Worm (Caenorhabditis elegans) whole organism, L1 larva: ENCODE data around the gene Y4C6B.3.
A peak's percentile ranks its signal among the peaks of the same experiment; 100 is the strongest.

ENCODE experiments used
- C04F5.9 ChIP-seq: sonication (generic microtip); optimal IDR thresholded peaks from 2 replicates; lab custom pipeline; 2016; ENCODE audit warnings: missing genetic modification characterization, missing compliant biosample characterization
- C34B4.2 ChIP-seq: sonication (generic microtip); optimal IDR thresholded peaks from 2 replicates; lab custom pipeline; 2017; ENCODE audit warnings: mild to moderate bottlenecking, missing genetic modification characterization, missing compliant biosample characterization
- ces-1 ChIP-seq: fragments of 150-350 bp; optimal IDR thresholded peaks from 2 replicates; lab custom pipeline; 2014; ENCODE audit warnings: missing biosample characterization, missing genetic modification reagents, missing genetic modification characterization
- dsc-1 ChIP-seq: sonication (generic microtip); optimal IDR thresholded peaks from 2 replicates; lab custom pipeline; 2016; ENCODE audit warnings: mild to moderate bottlenecking, missing genetic modification characterization, missing compliant biosample characterization
- efl-1 ChIP-seq, 4 experiments: fragments of 150-350 bp; optimal IDR thresholded peaks in 3 of 4; peaks in 1 of 4; 1 replicate in 1 of 4; 2 replicates in 3 of 4; lab custom pipeline; 2014; ENCODE audit warnings: missing biosample characterization in 2 of 4, missing genetic modification characterization in 2 of 4, missing genetic modification reagents in 2 of 4
- efl-3 ChIP-seq: fragments of 200-800 bp; sonication (Bioruptor generic); optimal IDR thresholded peaks from 2 replicates; lab custom pipeline; 2018; ENCODE audit warnings: mild to moderate bottlenecking, missing genetic modification characterization, missing compliant biosample characterization
- egl-13 ChIP-seq: sonication (generic microtip); optimal IDR thresholded peaks from 2 replicates; lab custom pipeline; 2016; ENCODE audit warnings: missing genotype, missing genetic modification reagents, missing genetic modification characterization, missing compliant biosample characterization
- elt-3 ChIP-seq, 6 experiments: fragments of 150-350 bp in 1 of 6; sonication (generic microtip); optimal IDR thresholded peaks; 2 replicates each; lab custom pipeline; 2017 to 2018; ENCODE audit warnings: missing biosample characterization in 6 of 6, missing genetic modification characterization in 6 of 6, inconsistent platforms in 1 of 6
- ets-5 ChIP-seq: fragments of 200-800 bp; sonication (Bioruptor generic); IDR thresholded peaks from 2 replicates; pipeline ENCODE4 v1.3.6; 2022; ENCODE audit warnings: missing genetic modification characterization, missing compliant biosample characterization
- fkh-10 ChIP-seq: sonication (generic microtip); optimal IDR thresholded peaks from 2 replicates; lab custom pipeline; 2017; ENCODE audit warnings: missing biosample characterization, missing genetic modification reagents, missing genetic modification characterization
- fkh-8 ChIP-seq: sonication (generic microtip); optimal IDR thresholded peaks from 2 replicates; lab custom pipeline; 2016; ENCODE audit warnings: mild to moderate bottlenecking, missing genetic modification characterization, missing compliant biosample characterization
- fos-1 ChIP-seq: fragments of 150-350 bp; optimal IDR thresholded peaks from 2 replicates; lab custom pipeline; 2014; ENCODE audit warnings: missing biosample characterization, missing genetic modification characterization
- grh-1 ChIP-seq: fragments of 200-800 bp; sonication (Bioruptor generic); IDR thresholded peaks from 2 replicates; pipeline ENCODE4 v1.3.6; 2022; ENCODE audit warnings: missing genetic modification reagents, missing genetic modification characterization, missing compliant biosample characterization
- hlh-17 ChIP-seq: fragments of 200-800 bp; sonication (Bioruptor generic); optimal IDR thresholded peaks from 2 replicates; lab custom pipeline; 2018; ENCODE audit warnings: missing genetic modification characterization, mild to moderate bottlenecking, missing compliant biosample characterization, moderate library complexity, borderline replicate concordance
- lin-13 ChIP-seq: fragments of 150-350 bp; optimal IDR thresholded peaks from 2 replicates; lab custom pipeline; 2014; ENCODE audit warnings: missing biosample characterization, missing genetic modification reagents, missing genetic modification characterization
- lin-15B ChIP-seq: fragments of 150-350 bp; sonication (generic microtip); optimal IDR thresholded peaks from 3 replicates; lab custom pipeline; 2014; ENCODE audit warnings: missing biosample characterization, missing genetic modification characterization
- mab-9 ChIP-seq: fragments of 200-800 bp; sonication (Bioruptor generic); IDR thresholded peaks from 2 replicates; pipeline ENCODE4 v1.3.6; 2022; ENCODE audit warnings: missing genetic modification reagents, missing genetic modification characterization, missing compliant biosample characterization
- mdl-1 ChIP-seq, 2 experiments: fragments of 150-350 bp; optimal IDR thresholded peaks; 2 replicates each; lab custom pipeline; 2014 to 2017; ENCODE audit warnings: missing biosample characterization in 2 of 2, missing genetic modification characterization in 2 of 2, inconsistent platforms in 1 of 2
- mep-1 ChIP-seq: fragments of 150-350 bp; optimal IDR thresholded peaks from 2 replicates; lab custom pipeline; 2014; ENCODE audit warnings: missing biosample characterization, missing genetic modification characterization
- nhr-12 ChIP-seq: sonication (generic microtip); optimal IDR thresholded peaks from 2 replicates; lab custom pipeline; 2017; ENCODE audit warnings: missing biosample characterization, missing genetic modification characterization
- nhr-20 ChIP-seq: sonication (generic microtip); optimal IDR thresholded peaks from 2 replicates; lab custom pipeline; 2016; ENCODE audit warnings: mild to moderate bottlenecking, missing genetic modification characterization, missing compliant biosample characterization
- nhr-237 ChIP-seq: fragments of 150-350 bp; optimal IDR thresholded peaks from 2 replicates; lab custom pipeline; 2014; ENCODE audit warnings: missing biosample characterization, missing genetic modification characterization
- nhr-47 ChIP-seq: sonication (generic microtip); optimal IDR thresholded peaks from 2 replicates; lab custom pipeline; 2016; ENCODE audit warnings: mild to moderate bottlenecking, missing genetic modification characterization, moderate library complexity, missing compliant biosample characterization
- nhr-71 ChIP-seq: sonication (generic microtip); optimal IDR thresholded peaks from 2 replicates; lab custom pipeline; 2016; ENCODE audit warnings: mild to moderate bottlenecking, missing genetic modification characterization, moderate library complexity, missing compliant biosample characterization
- nhr-90 ChIP-seq: sonication (generic microtip); optimal IDR thresholded peaks from 2 replicates; lab custom pipeline; 2016; ENCODE audit warnings: mild to moderate bottlenecking, missing genetic modification characterization, missing compliant biosample characterization; ENCODE audit not compliant: poor library complexity
- pag-3 ChIP-seq: sonication (generic microtip); optimal IDR thresholded peaks from 2 replicates; lab custom pipeline; 2017; ENCODE audit warnings: missing genetic modification characterization, mild to moderate bottlenecking, missing compliant biosample characterization, antibody characterized with exemption, borderline replicate concordance; ENCODE audit not compliant: insufficient read depth
- snpc-4 ChIP-seq: fragments of 150-350 bp; optimal IDR thresholded peaks from 2 replicates; lab custom pipeline; 2014; ENCODE audit warnings: missing biosample characterization, missing genetic modification characterization
- sox-4 ChIP-seq: sonication (generic microtip); optimal IDR thresholded peaks from 2 replicates; lab custom pipeline; 2016; ENCODE audit warnings: missing genetic modification characterization, missing compliant biosample characterization
- sup-37 ChIP-seq: fragments of 200-800 bp; sonication (Bioruptor generic); optimal IDR thresholded peaks from 2 replicates; lab custom pipeline; 2018; ENCODE audit warnings: mild to moderate bottlenecking, missing genetic modification characterization, missing compliant biosample characterization
- swsn-7 ChIP-seq: sonication (generic microtip); optimal IDR thresholded peaks from 2 replicates; lab custom pipeline; 2016; ENCODE audit warnings: missing genetic modification characterization, missing compliant biosample characterization
- unc-130 ChIP-seq: fragments of 150-350 bp; optimal IDR thresholded peaks from 2 replicates; lab custom pipeline; 2017; ENCODE audit warnings: missing biosample characterization, missing genetic modification characterization, inconsistent platforms
- unc-62 ChIP-seq: fragments of 150-350 bp; optimal IDR thresholded peaks from 2 replicates; lab custom pipeline; 2014; ENCODE audit warnings: missing biosample characterization, missing genetic modification reagents, missing genetic modification characterization
- zip-4 ChIP-seq: fragments of 200-800 bp; sonication (Bioruptor generic); optimal IDR thresholded peaks from 2 replicates; lab custom pipeline; 2018; ENCODE audit warnings: mild to moderate bottlenecking, missing genetic modification characterization, moderate library complexity, missing compliant biosample characterization

The Y4C6B.3 gene

DNA sequence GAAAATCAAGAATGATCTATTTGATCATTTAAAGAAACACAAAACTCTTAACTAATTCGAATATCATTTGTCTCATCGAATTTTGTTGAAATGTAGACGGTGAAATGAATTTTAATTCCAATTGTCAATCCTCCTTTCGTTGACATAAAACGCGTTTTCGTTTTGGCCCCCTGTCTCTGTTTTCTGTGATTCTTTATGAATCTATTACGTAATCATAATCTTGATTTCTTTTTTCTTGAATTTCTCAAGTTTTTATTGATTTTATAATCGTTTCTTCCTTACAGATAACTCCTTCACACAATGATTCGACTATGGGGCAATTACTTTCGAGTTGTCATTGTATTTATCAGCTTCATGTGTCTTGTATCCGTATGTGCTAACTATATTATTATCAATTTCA is at the start of gene Y4C6B.3:
Y4C6B.3 (plus strand) TSS at position 301 of the 400 bp plus-strand sequence.
- no peak for TF ChIP-seq ets-5 (GFP tag; lab: Robert Waterston, UW)
- peak in 1 of 6 experiments; percentile 39 for TF ChIP-seq elt-3 (tag; optimal IDR thresholded peaks at IDR 0.05; lab: Kevin White, UChicago)

ce11 chrIV:5287190-5287589 is 45.1 kb upstream of the Y4C6B.3 start:
- peak; percentile 46 for TF ChIP-seq fkh-8
- no peak for TF ChIP-seq swsn-7 (tag; lab: Kevin White, UChicago)
- peak; percentile 61 for TF ChIP-seq dsc-1 (tag; lab: Kevin White, UChicago)
- peak; percentile 30 for TF ChIP-seq nhr-47 (tag; lab: Kevin White, UChicago)
- peak; percentile 24 for TF ChIP-seq nhr-71 (tag; lab: Kevin White, UChicago)
- TF ChIP-seq nhr-237 = no peak
- no peak for TF ChIP-seq efl-1 (optimal IDR thresholded peaks at IDR 0.05; lab: Kevin White, UChicago)
- peak in 1 of 2 experiments; percentile 10 for TF ChIP-seq efl-1 (GFP tag; optimal IDR thresholded peaks at IDR 0.05 in 1 of 2; lab: Kevin White, UChicago)
- TF ChIP-seq lin-15B (tag; lab: Kevin White, UChicago) = no peak
- TF ChIP-seq egl-13 (tag; lab: Kevin White, UChicago) = peak; percentile 73
- no peak for TF ChIP-seq efl-3 (GFP tag; lab: Kevin White, UChicago)
- no peak for TF ChIP-seq zip-4 (GFP tag; lab: Kevin White, UChicago)
- TF ChIP-seq nhr-12 (tag; lab: Kevin White, UChicago) = no peak
- TF ChIP-seq nhr-20 (tag; lab: Kevin White, UChicago) = no peak

DNA sequence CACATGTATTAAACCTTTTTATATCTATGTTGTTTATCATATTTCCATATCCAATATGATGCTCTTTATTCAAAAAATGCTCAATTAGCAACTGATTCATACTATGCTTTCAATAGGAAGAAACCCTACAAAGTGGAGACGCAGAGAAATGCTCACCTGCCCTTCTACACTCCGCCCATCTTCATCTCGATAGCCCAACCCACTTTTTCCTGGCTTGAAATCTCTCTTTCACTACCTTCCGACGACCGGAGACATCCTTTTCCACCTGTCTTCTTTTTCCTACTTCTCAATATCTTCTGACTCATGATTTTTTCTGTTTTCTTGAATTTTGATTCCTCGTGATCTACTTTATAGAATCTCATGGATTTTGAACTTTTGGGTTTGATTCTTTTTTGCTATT is 43.3 kb upstream of the Y4C6B.3 start:
- TF ChIP-seq sox-4 (tag; lab: Kevin White, UChicago) = peak; percentile 55
- TF ChIP-seq dsc-1 (tag; lab: Kevin White, UChicago) = peak; percentile 43
- TF ChIP-seq nhr-71 (tag; lab: Kevin White, UChicago) = peak; percentile 37
- no peak for TF ChIP-seq nhr-90
- TF ChIP-seq nhr-47 (tag; lab: Kevin White, UChicago) = peak; percentile 38
- TF ChIP-seq fkh-8 = peak; percentile 76
- TF ChIP-seq C04F5.9 (tag; lab: Kevin White, UChicago) = no peak
- no peak for TF ChIP-seq snpc-4 (tag; lab: Kevin White, UChicago)
- TF ChIP-seq, all 84 proteins: peak for 5

DNA sequence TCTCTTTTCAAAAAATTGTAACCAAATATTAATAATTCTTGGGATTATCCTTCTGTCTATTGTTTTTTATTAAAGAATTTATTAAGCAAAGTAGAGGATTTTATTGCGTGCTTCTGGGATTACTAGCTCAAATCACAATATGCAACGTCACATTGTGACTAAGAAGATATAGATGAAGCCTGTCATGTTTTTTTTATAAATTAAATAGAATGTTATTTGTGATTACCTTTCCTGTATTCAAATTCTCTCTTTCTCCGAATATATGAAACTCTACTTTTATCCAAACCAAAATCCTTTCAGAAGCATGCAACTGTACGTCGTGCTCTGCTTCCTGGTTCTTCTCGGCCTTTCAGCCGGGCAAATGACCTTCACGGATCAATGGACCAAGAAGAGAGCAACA is 41.7 kb upstream of the Y4C6B.3 start, which contains the start of gene nlp-47:
nlp-47 (plus strand) TSS at position 301 of the 400 bp plus-strand sequence.
- TF ChIP-seq fos-1 (tag; lab: Kevin White, UChicago) (no peak), dsc-1 (tag; lab: Kevin White, UChicago) (peak; percentile 62), mab-9 (GFP tag; lab: Robert Waterston, UW) (no peak)

ce11 chrIV:5291207-5291606 is 41.1 kb upstream of the Y4C6B.3 start:
- no peak for TF ChIP-seq ces-1 (GFP tag; lab: Kevin White, UChicago)
- no peak for TF ChIP-seq C34B4.2 (tag; lab: Kevin White, UChicago)
- no peak for TF ChIP-seq unc-130 (tag; lab: Kevin White, UChicago)
- TF ChIP-seq efl-3 (GFP tag; lab: Kevin White, UChicago) = no peak
- TF ChIP-seq hlh-17 (GFP tag; lab: Kevin White, UChicago) = no peak
- TF ChIP-seq lin-15B (tag; lab: Kevin White, UChicago) = no peak
- no peak for TF ChIP-seq nhr-20 (tag; lab: Kevin White, UChicago)
- no peak for TF ChIP-seq pag-3 (tag; lab: Kevin White, UChicago)
- no peak for TF ChIP-seq grh-1 (GFP tag; lab: Robert Waterston, UW)
- TF ChIP-seq unc-62 (GFP tag; lab: Kevin White, UChicago) = no peak
- TF ChIP-seq lin-13 (GFP tag; lab: Kevin White, UChicago) = no peak
- no peak for TF ChIP-seq mep-1
- TF ChIP-seq mdl-1 (tag; optimal IDR thresholded peaks at IDR 0.05; lab: Kevin White, UChicago) = no peak
- TF ChIP-seq fkh-10 (GFP tag; lab: Kevin White, UChicago) = no peak
- no peak for TF ChIP-seq sup-37 (GFP tag; lab: Kevin White, UChicago)
- TF ChIP-seq, all 84 proteins: peak for 0
